Fruit fly (Drosophila melanogaster) whole organism, larva: Measurements from ENCODE around the gene Cip4.
A peak's percentile ranks its signal among the peaks of the same experiment; 100 is the strongest.

Experiments
- noc ChIP-seq: fragments of 200-800 bp; sonication (Bioruptor generic); optimal IDR thresholded peaks from 3 replicates; lab custom pipeline; 2019; ENCODE audit warnings: missing biosample characterization, mild to moderate bottlenecking, missing genetic modification characterization, moderate library complexity

Gene Cip4

dm6 chr3L:4365197-4365596, 1.3 kb upstream of the Cip4 start, which contains the start of gene CG33514:
Gene CG33514, plus strand, starts transcription at chr3L:4365434.
- no peak for TF ChIP-seq noc (tag; lab: Kevin White, UChicago)

- no peak for TF ChIP-seq noc (tag; lab: Kevin White, UChicago)
These were observed 418 bp downstream of the Cip4 start for dm6 chr3L:4363484-4363883.

dm6 chr3L:4362937-4363336, 965 bp downstream of the Cip4 start:
- TF ChIP-seq noc (tag; lab: Kevin White, UChicago), result no peak

- TF ChIP-seq noc (tag; lab: Kevin White, UChicago), result no peak
These were observed 3.6 kb downstream of the Cip4 start for dm6 chr3L:4360376-4360703.

dm6 chr3L:4359688-4360375, 4.1 kb downstream of the Cip4 start:
- TF ChIP-seq noc (tag; lab: Kevin White, UChicago), result no peak

dm6 chr3L:4357705-4358131, 6.2 kb downstream of the Cip4 start:
- TF ChIP-seq noc (tag; lab: Kevin White, UChicago), result no peak

- no peak for TF ChIP-seq noc (tag; lab: Kevin White, UChicago)
These were observed 6.9 kb downstream of the Cip4 start for dm6 chr3L:4356986-4357385.

dm6 chr3L:4354898-4355627, 8.8 kb downstream of the Cip4 start:
- peak; percentile 64 for TF ChIP-seq noc (tag; lab: Kevin White, UChicago)

- no peak for TF ChIP-seq noc (tag; lab: Kevin White, UChicago)
These were observed 10.2 kb downstream of the Cip4 start for dm6 chr3L:4353657-4354075.

- no peak for TF ChIP-seq noc (tag; lab: Kevin White, UChicago)
These were observed 11.3 kb downstream of the Cip4 start for dm6 chr3L:4352649-4353048.

- no peak for TF ChIP-seq noc (tag; lab: Kevin White, UChicago)
These were observed 11.9 kb downstream of the Cip4 start for dm6 chr3L:4352009-4352408.

dm6 chr3L:4349314-4349713, 14.6 kb downstream of the Cip4 start:
- TF ChIP-seq noc (tag; lab: Kevin White, UChicago), result no peak

dm6 chr3L:4348839-4349238, 15.1 kb downstream of the Cip4 start:
- TF ChIP-seq noc (tag; lab: Kevin White, UChicago), result no peak

- TF ChIP-seq noc (tag; lab: Kevin White, UChicago), result no peak
These were observed 15.8 kb downstream of the Cip4 start for dm6 chr3L:4348072-4348471.

- TF ChIP-seq noc (tag; lab: Kevin White, UChicago), result no peak
These were observed 17.5 kb downstream of the Cip4 start for dm6 chr3L:4346379-4346778.

dm6 chr3L:4341078-4341477, 22.8 kb downstream of the Cip4 start:
- TF ChIP-seq noc (tag; lab: Kevin White, UChicago), result no peak

- no peak for TF ChIP-seq noc (tag; lab: Kevin White, UChicago)
These were observed 23.7 kb downstream of the Cip4 start for dm6 chr3L:4340227-4340626.
